Worm (Caenorhabditis elegans) whole organism, young adult: ENCODE measurements around the gene F18E9.7.

Experiments
- B0019.2 ChIP-seq: fragments of 200-800 bp; sonication (Bioruptor generic); conservative IDR thresholded peaks from 2 replicates; pipeline ENCODE4 v1.3.6; 2022; ENCODE audit warnings: missing genetic modification reagents, missing genetic modification characterization, missing compliant biosample characterization
- C06A6.2 ChIP-seq: fragments of 200-800 bp; sonication (Bioruptor generic); conservative IDR thresholded peaks from 2 replicates; pipeline ENCODE4 v1.3.6; 2022; ENCODE audit warnings: missing genetic modification characterization, missing compliant biosample characterization
- F22D6.2 ChIP-seq: sonication (generic microtip); optimal IDR thresholded peaks from 2 replicates; lab custom pipeline; 2016; ENCODE audit warnings: mild to moderate bottlenecking, missing genetic modification characterization, missing compliant biosample characterization
- F23B12.7 ChIP-seq: sonication (generic microtip); optimal IDR thresholded peaks from 2 replicates; lab custom pipeline; 2017; ENCODE audit warnings: missing genetic modification characterization, mild to moderate bottlenecking, missing compliant biosample characterization, antibody characterized with exemption, moderate library complexity; ENCODE audit not compliant: insufficient read depth
- F33H1.4 ChIP-seq: fragments of 200-800 bp; sonication (Bioruptor generic); IDR thresholded peaks from 2 replicates; pipeline ENCODE4 v1.3.6; 2022; ENCODE audit warnings: missing genetic modification reagents, missing genetic modification characterization, missing compliant biosample characterization
- F57C9.4 ChIP-seq: sonication (generic microtip); optimal IDR thresholded peaks from 2 replicates; lab custom pipeline; 2017; ENCODE audit warnings: mild to moderate bottlenecking, missing genetic modification characterization, missing compliant biosample characterization
- K12H6.12 ChIP-seq: fragments of 200-800 bp; sonication (Bioruptor generic); optimal IDR thresholded peaks from 2 replicates; lab custom pipeline; 2018; ENCODE audit warnings: mild to moderate bottlenecking, missing genetic modification characterization, missing compliant biosample characterization
- Y53G8AR.9 ChIP-seq: fragments of 200-800 bp; sonication (Bioruptor generic); conservative IDR thresholded peaks from 2 replicates; pipeline ENCODE4 v1.3.6; 2022; ENCODE audit warnings: missing genetic modification reagents, missing genetic modification characterization, missing compliant biosample characterization
- Y56A3A.18 ChIP-seq: fragments of 200-800 bp; sonication (Bioruptor generic); IDR thresholded peaks from 2 replicates; pipeline ENCODE4 v1.3.6; 2022; ENCODE audit warnings: missing genetic modification reagents, missing genetic modification characterization, missing compliant biosample characterization
- Y67H2A.10 ChIP-seq: fragments of 200-800 bp; sonication (Bioruptor generic); conservative IDR thresholded peaks from 2 replicates; pipeline ENCODE4 v1.3.6; 2022; ENCODE audit warnings: missing genetic modification reagents, missing genetic modification characterization, missing compliant biosample characterization
- ZK185.1 ChIP-seq: sonication (generic microtip); optimal IDR thresholded peaks from 2 replicates; lab custom pipeline; 2016; ENCODE audit warnings: mild to moderate bottlenecking, missing genetic modification characterization, missing compliant biosample characterization; ENCODE audit not compliant: poor library complexity, severe bottlenecking
- attf-5 ChIP-seq: fragments of 200-800 bp; sonication (Bioruptor generic); optimal IDR thresholded peaks from 2 replicates; lab custom pipeline; 2018; ENCODE audit warnings: mild to moderate bottlenecking, missing genetic modification characterization, missing compliant biosample characterization
- cebp-1 ChIP-seq, 2 experiments: fragments of 200-800 bp in 1 of 2; sonication (Bioruptor generic) in 1 of 2; sonication (generic microtip) in 1 of 2; IDR thresholded peaks in 1 of 2; optimal IDR thresholded peaks in 1 of 2; 2 replicates each; pipeline versions ENCODE4 v1.3.6 to Lab custom; 2017 to 2022; ENCODE audit warnings: missing compliant biosample characterization in 2 of 2, missing genetic modification characterization in 2 of 2, mild to moderate bottlenecking in 1 of 2, missing genetic modification reagents in 1 of 2, moderate library complexity in 1 of 2
- ceh-100 ChIP-seq: fragments of 200-800 bp; sonication (Bioruptor generic); IDR thresholded peaks from 2 replicates; pipeline ENCODE4 v1.3.6; 2022; ENCODE audit warnings: missing genetic modification reagents, missing genetic modification characterization, missing compliant biosample characterization
- chd-7 ChIP-seq: sonication (generic microtip); optimal IDR thresholded peaks from 2 replicates; lab custom pipeline; 2016; ENCODE audit warnings: mild to moderate bottlenecking, missing genetic modification characterization, moderate library complexity, missing compliant biosample characterization
- die-1 ChIP-seq: sonication (generic microtip); optimal IDR thresholded peaks from 2 replicates; lab custom pipeline; 2016; ENCODE audit warnings: missing genotype, mild to moderate bottlenecking, missing genetic modification characterization, missing compliant biosample characterization
- dox-1 ChIP-seq: fragments of 200-800 bp; sonication (Bioruptor generic); IDR thresholded peaks from 2 replicates; pipeline ENCODE4 v1.3.6; 2022; ENCODE audit warnings: missing genetic modification reagents, missing genetic modification characterization, missing compliant biosample characterization
- dpff-1 ChIP-seq: sonication (generic microtip); optimal IDR thresholded peaks from 2 replicates; lab custom pipeline; 2017; ENCODE audit warnings: mild to moderate bottlenecking, missing genetic modification characterization, missing compliant biosample characterization
- efl-1 ChIP-seq: fragments of 150-350 bp; optimal IDR thresholded peaks from 2 replicates; lab custom pipeline; 2014; ENCODE audit warnings: missing biosample characterization, missing genetic modification reagents, missing genetic modification characterization
- ets-4 ChIP-seq: fragments of 200-800 bp; sonication (Bioruptor generic); optimal IDR thresholded peaks from 2 replicates; lab custom pipeline; 2018; ENCODE audit warnings: mild to moderate bottlenecking, missing genetic modification characterization, missing compliant biosample characterization
- hlh-26 ChIP-seq: fragments of 200-800 bp; sonication (Bioruptor generic); conservative IDR thresholded peaks from 2 replicates; pipeline ENCODE4 v1.3.6; 2022; ENCODE audit warnings: missing genetic modification reagents, missing genetic modification characterization, missing compliant biosample characterization
- hmg-1.2 ChIP-seq: fragments of 200-800 bp; sonication (Bioruptor generic); IDR thresholded peaks from 2 replicates; pipeline ENCODE4 v1.3.6; 2022; ENCODE audit warnings: missing genetic modification reagents, missing genetic modification characterization, missing compliant biosample characterization
- lsy-27 ChIP-seq: sonication (generic microtip); optimal IDR thresholded peaks from 2 replicates; lab custom pipeline; 2017; ENCODE audit warnings: missing genetic modification characterization, mild to moderate bottlenecking, missing compliant biosample characterization, antibody characterized with exemption, missing genotype, borderline replicate concordance; ENCODE audit not compliant: insufficient read depth
- mcd-1 ChIP-seq: fragments of 200-800 bp; sonication (Bioruptor generic); IDR thresholded peaks from 2 replicates; pipeline ENCODE4 v1.3.6; 2022; ENCODE audit warnings: missing genetic modification reagents, missing genetic modification characterization, missing compliant biosample characterization
- pha-4 ChIP-seq: fragments of 150-350 bp; sonication (generic microtip); optimal IDR thresholded peaks from 2 replicates; lab custom pipeline; 2014; ENCODE audit warnings: missing biosample characterization, missing genetic modification reagents, missing genetic modification characterization
- rcor-1 ChIP-seq: fragments of 200-800 bp; sonication (Bioruptor generic); IDR thresholded peaks from 2 replicates; pipeline ENCODE4 v1.3.6; 2022; ENCODE audit warnings: missing genetic modification reagents, missing genetic modification characterization, missing compliant biosample characterization
- repo-1 ChIP-seq: sonication (generic microtip); optimal IDR thresholded peaks from 2 replicates; lab custom pipeline; 2017; ENCODE audit warnings: mild to moderate bottlenecking, missing genetic modification characterization, missing compliant biosample characterization
- sea-2 ChIP-seq: fragments of 200-800 bp; sonication (Bioruptor generic); IDR thresholded peaks from 2 replicates; pipeline ENCODE4 v1.3.6; 2022; ENCODE audit warnings: missing genetic modification characterization, missing compliant biosample characterization
- snpc-4 ChIP-seq, 5 experiments: fragments of 150-350 bp in 1 of 5; sonication (generic microtip) in 4 of 5; optimal IDR thresholded peaks; 2 replicates each; lab custom pipeline; 2014 to 2018; ENCODE audit warnings: missing genetic modification characterization in 5 of 5, missing biosample characterization in 3 of 5, antibody characterized with exemption in 2 of 5, mild to moderate bottlenecking in 2 of 5, missing compliant biosample characterization in 2 of 5, missing genotype in 2 of 5, moderate library complexity in 2 of 5, missing genetic modification reagents in 1 of 5
- tbp1 ChIP-seq: fragments of 200-800 bp; sonication (Bioruptor generic); optimal IDR thresholded peaks from 2 replicates; lab custom pipeline; 2018; ENCODE audit warnings: mild to moderate bottlenecking, missing genetic modification characterization, missing compliant biosample characterization
- unc-62 ChIP-seq: fragments of 150-350 bp; optimal IDR thresholded peaks from 2 replicates; lab custom pipeline; 2014; ENCODE audit warnings: missing biosample characterization, missing genetic modification reagents, missing genetic modification characterization
- ztf-18 ChIP-seq: sonication (generic microtip); optimal IDR thresholded peaks from 2 replicates; lab custom pipeline; 2016; ENCODE audit warnings: missing genotype, mild to moderate bottlenecking, missing genetic modification characterization, missing compliant biosample characterization
- ztf-22 ChIP-seq: fragments of 200-800 bp; sonication (Bioruptor generic); optimal IDR thresholded peaks from 2 replicates; lab custom pipeline; 2018; ENCODE audit warnings: mild to moderate bottlenecking, missing genetic modification characterization, moderate library complexity, missing compliant biosample characterization
- ztf-26 ChIP-seq: sonication (generic microtip); optimal IDR thresholded peaks from 2 replicates; lab custom pipeline; 2017; ENCODE audit warnings: missing genetic modification characterization, missing compliant biosample characterization

F18E9.7 gene

DNA sequence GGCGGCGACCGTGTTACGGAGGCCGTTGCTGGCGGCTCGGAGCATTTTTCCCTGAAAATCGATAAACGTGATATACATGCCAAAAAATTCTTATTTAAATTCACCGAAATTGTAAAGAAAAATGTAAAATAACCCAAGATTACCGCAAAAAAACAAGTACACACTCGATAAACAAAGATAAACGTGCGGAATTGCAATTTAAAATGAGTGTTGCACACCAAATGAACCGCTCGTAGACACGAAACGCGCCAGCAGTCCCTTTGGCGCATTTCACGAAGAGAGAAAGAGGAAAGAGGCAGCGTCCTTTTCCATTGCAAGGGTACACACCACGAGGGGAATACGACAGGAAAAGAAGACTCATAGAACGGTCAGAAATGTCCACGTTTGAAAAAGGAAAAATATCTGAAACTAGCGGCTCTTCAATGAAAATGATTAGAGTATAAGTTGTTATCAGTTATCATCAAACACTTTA is 51.5 kb downstream of the F18E9.7 start, which contains the start of gene sdha-1 (continued):
- TF ChIP-seq rcor-1 (peak; percentile 64), tbp1 (GFP tag; lab: Kevin White, UChicago) (peak; percentile 56), unc-62 (GFP tag; lab: Kevin White, UChicago) (peak; percentile 14), pha-4 (tag; lab: Kevin White, UChicago) (no peak), F33H1.4 (GFP tag; lab: Robert Waterston, UW) (no peak), Y67H2A.10 (GFP tag; lab: Robert Waterston, UW) (no peak), ztf-18 (tag; lab: Kevin White, UChicago) (peak; percentile 94), ets-4 (GFP tag; lab: Kevin White, UChicago) (peak; percentile 64), Y56A3A.18 (GFP tag; lab: Robert Waterston, UW) (0 out of 2 replicates have a peak, but pooled peaks have one; percentile 37), dpff-1 (tag; lab: Kevin White, UChicago) (no peak), repo-1 (peak; percentile 2), chd-7 (tag; lab: Kevin White, UChicago) (peak; percentile 17), F23B12.7 (tag; lab: Kevin White, UChicago) (peak; percentile 63), K12H6.12 (tag; lab: Kevin White, UChicago) (peak; percentile 73), ztf-26 (tag; lab: Kevin White, UChicago) (peak; percentile 61), die-1 (tag; lab: Kevin White, UChicago) (no peak), mcd-1 (GFP tag; lab: Robert Waterston, UW) (peak; percentile 71), snpc-4 (GFP tag; optimal IDR thresholded peaks at IDR 0.05; lab: Kevin White, UChicago) (no peak), snpc-4 (tag; optimal IDR thresholded peaks at IDR 0.05; lab: Kevin White, UChicago) (peak in 3 of 4 experiments; percentile 34 to 50 (median 38)), Y53G8AR.9 (GFP tag; lab: Robert Waterston, UW) (peak; percentile 69; the same call in 1 of the 2 replicates), hmg-1.2 (GFP tag; lab: Robert Waterston, UW) (peak; percentile 43; the same call in 1 of the 2 replicates), cebp-1 (GFP tag; IDR thresholded peaks at IDR 0.05; lab: Robert Waterston, UW) (peak; percentile 30; the same call in 1 of the 2 replicates), cebp-1 (tag; optimal IDR thresholded peaks at IDR 0.05; lab: Kevin White, UChicago) (peak; percentile 86), efl-1 (no peak), C06A6.2 (GFP tag; lab: Robert Waterston, UW) (no peak), lsy-27 (tag; lab: Kevin White, UChicago) (no peak), ztf-22 (GFP tag; lab: Kevin White, UChicago) (peak; percentile 81), attf-5 (GFP tag; lab: Kevin White, UChicago) (peak; percentile 85), sea-2 (GFP tag; lab: Robert Waterston, UW) (no peak), ceh-100 (GFP tag; lab: Robert Waterston, UW) (no peak), ZK185.1 (tag; lab: Kevin White, UChicago) (peak; percentile 52), dox-1 (GFP tag; lab: Robert Waterston, UW) (peak; percentile 90), F22D6.2 (peak; percentile 2), hlh-26 (GFP tag; lab: Robert Waterston, UW) (no peak), B0019.2 (GFP tag; lab: Robert Waterston, UW) (no peak), F57C9.4 (tag; lab: Kevin White, UChicago) (no peak)
